Fruit fly (Drosophila melanogaster) whole organism, embryonic: ENCODE data around the gene GC.
A peak's percentile ranks its signal among the peaks of the same experiment; 100 is the strongest.

ENCODE experiments used
- Atf3 ChIP-seq: fragments of 200-800 bp; sonication (Bioruptor generic); optimal IDR thresholded peaks from 3 replicates; lab custom pipeline; 2016; ENCODE audit warnings: missing biosample characterization, missing genetic modification characterization
- Blimp-1 ChIP-seq: fragments of 200-800 bp; sonication (Bioruptor generic); optimal IDR thresholded peaks from 3 replicates; lab custom pipeline; 2018; ENCODE audit warnings: missing biosample characterization, missing genetic modification characterization, mild to moderate bottlenecking, moderate library complexity, missing genetic modification reagents
- CG10462 ChIP-seq: fragments of 200-800 bp; sonication (Bioruptor generic); optimal IDR thresholded peaks from 2 replicates; lab custom pipeline; 2016; ENCODE audit warnings: missing biosample characterization, missing genetic modification characterization
- CG10543 ChIP-seq: fragments of 200-800 bp; sonication (Bioruptor generic); optimal IDR thresholded peaks from 3 replicates; lab custom pipeline; 2017; ENCODE audit warnings: missing biosample characterization, mild to moderate bottlenecking, missing genetic modification characterization, moderate library complexity
- CG11723 ChIP-seq: fragments of 200-800 bp; sonication (Bioruptor generic); optimal IDR thresholded peaks from 2 replicates; lab custom pipeline; 2017; ENCODE audit warnings: missing biosample characterization, mild to moderate bottlenecking, missing genetic modification characterization
- CG12391 ChIP-seq: fragments of 200-800 bp; sonication (Bioruptor generic); optimal IDR thresholded peaks from 3 replicates; lab custom pipeline; 2018; ENCODE audit warnings: missing biosample characterization, mild to moderate bottlenecking, missing genetic modification characterization, moderate library complexity
- CG13775 ChIP-seq: fragments of 200-800 bp; sonication (Bioruptor generic); optimal IDR thresholded peaks from 3 replicates; lab custom pipeline; 2017; ENCODE audit warnings: missing biosample characterization, mild to moderate bottlenecking, missing genetic modification characterization
- CG15011 ChIP-seq: fragments of 200-800 bp; sonication (Bioruptor generic); optimal IDR thresholded peaks from 3 replicates; lab custom pipeline; 2018; ENCODE audit warnings: missing biosample characterization, mild to moderate bottlenecking, missing genetic modification characterization
- CG16815 ChIP-seq: fragments of 200-800 bp; sonication (Bioruptor generic); optimal IDR thresholded peaks from 3 replicates; lab custom pipeline; 2017; ENCODE audit warnings: missing biosample characterization, mild to moderate bottlenecking, missing genetic modification characterization
- CG32532 ChIP-seq: fragments of 200-800 bp; sonication (Bioruptor generic); IDR thresholded peaks from 2 replicates; pipeline ENCODE4 v1.3.6; 2022; ENCODE audit warnings: missing biosample characterization, missing genetic modification characterization
- CG4404 ChIP-seq: fragments of 200-800 bp; sonication (Bioruptor generic); IDR thresholded peaks from 2 replicates; pipeline ENCODE4 v1.3.6; 2022; ENCODE audit warnings: missing biosample characterization, missing genetic modification characterization
- CG4707 ChIP-seq: fragments of 200-800 bp; sonication (Bioruptor generic); optimal IDR thresholded peaks from 2 replicates; lab custom pipeline; 2018; ENCODE audit warnings: missing biosample characterization, mild to moderate bottlenecking, missing genetic modification characterization, moderate library complexity
- CG6689 ChIP-seq: fragments of 200-800 bp; sonication (Bioruptor generic); IDR thresholded peaks from 2 replicates; pipeline ENCODE4 v1.3.6; 2022; ENCODE audit warnings: missing biosample characterization, missing genetic modification characterization
- CG7745 ChIP-seq: fragments of 200-800 bp; sonication (Bioruptor generic); optimal IDR thresholded peaks from 2 replicates; lab custom pipeline; 2018; ENCODE audit warnings: missing biosample characterization, mild to moderate bottlenecking, missing genetic modification characterization, moderate library complexity
- CG8944 ChIP-seq: fragments of 200-800 bp; sonication (Bioruptor generic); optimal IDR thresholded peaks from 3 replicates; lab custom pipeline; 2016; ENCODE audit warnings: missing biosample characterization, missing genetic modification characterization
- CrebB ChIP-seq: fragments of 200-800 bp; sonication (Bioruptor generic); optimal IDR thresholded peaks from 3 replicates; lab custom pipeline; 2018; ENCODE audit warnings: missing biosample characterization, mild to moderate bottlenecking, missing genetic modification characterization
- D ChIP-seq, 2 experiments: fragments of 200-800 bp in 1 of 2; fragments of >200 bp in 1 of 2; sonication (Bioruptor generic) in 1 of 2; optimal IDR thresholded peaks; 2 replicates in 1 of 2; 3 replicates in 1 of 2; lab custom pipeline; 2017; ENCODE audit warnings: mild to moderate bottlenecking in 1 of 2, missing biosample characterization in 1 of 2, missing genetic modification characterization in 1 of 2, missing genetic modification reagents in 1 of 2
- Drgx ChIP-seq: fragments of 200-800 bp; sonication (Bioruptor generic); IDR thresholded peaks from 2 replicates; pipeline ENCODE4 v1.3.6; 2022; ENCODE audit warnings: missing biosample characterization, missing genetic modification characterization
- Eip74EF ChIP-seq, 2 experiments: fragments of 200-800 bp in 1 of 2; fragments of >200 bp in 1 of 2; sonication (Bioruptor generic) in 1 of 2; optimal IDR thresholded peaks; 2 replicates each; lab custom pipeline; 2017 to 2019; ENCODE audit warnings: missing biosample characterization in 2 of 2, missing genetic modification characterization in 2 of 2, mild to moderate bottlenecking in 1 of 2, moderate library complexity in 1 of 2
- H15 ChIP-seq: fragments of 200-800 bp; sonication (Bioruptor generic); IDR thresholded peaks from 3 replicates; pipeline ENCODE4 v1.3.6; 2022; ENCODE audit warnings: missing biosample characterization, missing genetic modification characterization
- Hr3 ChIP-seq: fragments of 200-800 bp; sonication (Bioruptor generic); optimal IDR thresholded peaks from 3 replicates; lab custom pipeline; 2016; ENCODE audit warnings: missing biosample characterization, missing genetic modification characterization
- Hr78 ChIP-seq, 2 experiments: fragments of 200-800 bp in 1 of 2; fragments of >200 bp in 1 of 2; sonication (Bioruptor generic) in 1 of 2; optimal IDR thresholded peaks; 2 replicates each; lab custom pipeline; 2017 to 2019; ENCODE audit warnings: missing biosample characterization in 2 of 2, missing genetic modification characterization in 2 of 2, mild to moderate bottlenecking in 1 of 2, moderate library complexity in 1 of 2
- Hsf ChIP-seq: fragments of 200-800 bp; sonication (Bioruptor generic); optimal IDR thresholded peaks from 3 replicates; lab custom pipeline; 2016; ENCODE audit warnings: missing biosample characterization, missing genetic modification characterization
- Kr ChIP-seq: fragments of 200-800 bp; sonication (Bioruptor generic); optimal IDR thresholded peaks from 2 replicates; lab custom pipeline; 2017; ENCODE audit warnings: missing biosample characterization, mild to moderate bottlenecking, missing genetic modification characterization
- Mad ChIP-seq: fragments of 200-800 bp; sonication (Bioruptor generic); optimal IDR thresholded peaks from 2 replicates; lab custom pipeline; 2016; ENCODE audit warnings: missing biosample characterization, missing genetic modification characterization
- Mes4 ChIP-seq: fragments of 200-800 bp; sonication (Bioruptor generic); optimal IDR thresholded peaks from 2 replicates; lab custom pipeline; 2016; ENCODE audit warnings: missing biosample characterization, missing genetic modification characterization
- NFAT ChIP-seq: fragments of 200-800 bp; sonication (Bioruptor generic); IDR thresholded peaks from 2 replicates; pipeline ENCODE4 v1.3.6; 2022; ENCODE audit warnings: missing biosample characterization, missing genetic modification characterization
- Oaz ChIP-seq: fragments of 200-800 bp; sonication (Bioruptor generic); IDR thresholded peaks from 2 replicates; pipeline ENCODE4 v1.3.6; 2022; ENCODE audit warnings: missing biosample characterization, missing genetic modification characterization
- PHDP ChIP-seq: fragments of 200-800 bp; sonication (Bioruptor generic); optimal IDR thresholded peaks from 3 replicates; lab custom pipeline; 2018; ENCODE audit warnings: missing biosample characterization, mild to moderate bottlenecking, missing genetic modification characterization, moderate library complexity
- Six4 ChIP-seq: fragments of 200-800 bp; sonication (Bioruptor generic); optimal IDR thresholded peaks from 2 replicates; lab custom pipeline; 2016; ENCODE audit warnings: missing biosample characterization, missing genetic modification characterization
- TFAM ChIP-seq: fragments of 200-800 bp; sonication (Bioruptor generic); optimal IDR thresholded peaks from 2 replicates; lab custom pipeline; 2017; ENCODE audit warnings: missing biosample characterization, missing genetic modification characterization, inconsistent platforms
- Taf1 ChIP-seq: fragments of 200-800 bp; sonication (Bioruptor generic); IDR thresholded peaks from 2 replicates; pipeline ENCODE4 v1.3.6; 2022; ENCODE audit warnings: missing biosample characterization, missing genetic modification characterization
- ara ChIP-seq: fragments of 200-800 bp; sonication (Bioruptor generic); IDR thresholded peaks from 2 replicates; pipeline ENCODE4 v1.3.6; 2022; ENCODE audit warnings: missing biosample characterization, missing genetic modification characterization
- bab2 ChIP-seq: fragments of 200-800 bp; sonication (Bioruptor generic); optimal IDR thresholded peaks from 2 replicates; lab custom pipeline; 2016; ENCODE audit warnings: missing biosample characterization, missing genetic modification characterization
- chif ChIP-seq, 2 experiments: fragments of 200-800 bp; sonication (Bioruptor generic); optimal IDR thresholded peaks; 3 replicates each; lab custom pipeline; 2016; ENCODE audit warnings: missing biosample characterization in 2 of 2, missing genetic modification characterization in 2 of 2
- ems ChIP-seq: fragments of 200-800 bp; sonication (Bioruptor generic); optimal IDR thresholded peaks from 3 replicates; lab custom pipeline; 2016; ENCODE audit warnings: missing biosample characterization, missing genetic modification characterization
- ewg ChIP-seq: fragments of 200-800 bp; sonication (Bioruptor generic); optimal IDR thresholded peaks from 3 replicates; lab custom pipeline; 2017; ENCODE audit warnings: mild to moderate bottlenecking, missing biosample characterization, missing genetic modification reagents, missing genetic modification characterization
- eyg ChIP-seq: fragments of 200-800 bp; sonication (Bioruptor generic); optimal IDR thresholded peaks from 3 replicates; lab custom pipeline; 2016; ENCODE audit warnings: missing biosample characterization, missing genetic modification characterization
- gcm2 ChIP-seq: fragments of 200-800 bp; sonication (Bioruptor generic); optimal IDR thresholded peaks from 2 replicates; lab custom pipeline; 2016; ENCODE audit warnings: missing biosample characterization, missing genetic modification characterization
- gsb-n ChIP-seq: fragments of 200-800 bp; sonication (Bioruptor generic); optimal IDR thresholded peaks from 3 replicates; lab custom pipeline; 2018; ENCODE audit warnings: missing biosample characterization, mild to moderate bottlenecking, missing genetic modification characterization
- pb ChIP-seq: fragments of 200-800 bp; sonication (Bioruptor generic); optimal IDR thresholded peaks from 3 replicates; lab custom pipeline; 2016; ENCODE audit warnings: missing biosample characterization, missing genetic modification characterization
- ro ChIP-seq: fragments of 200-800 bp; sonication (Bioruptor generic); IDR thresholded peaks from 2 replicates; pipeline ENCODE4 v1.3.6; 2022; ENCODE audit warnings: missing biosample characterization, missing genetic modification characterization
- run ChIP-seq: fragments of 200-800 bp; sonication (Bioruptor generic); optimal IDR thresholded peaks from 3 replicates; lab custom pipeline; 2018; ENCODE audit warnings: missing biosample characterization, mild to moderate bottlenecking, missing genetic modification characterization
- sc ChIP-seq, 3 experiments: fragments of >200 bp in 2 of 3; fragments of 200-800 bp in 1 of 3; sonication (Bioruptor generic) in 1 of 3; optimal IDR thresholded peaks; 2 replicates in 2 of 3; 3 replicates in 1 of 3; lab custom pipeline; 2017; ENCODE audit warnings: mild to moderate bottlenecking in 1 of 3, missing biosample characterization in 1 of 3, missing genetic modification characterization in 1 of 3, missing genetic modification reagents in 1 of 3
- so ChIP-seq: fragments of 200-800 bp; sonication (Bioruptor generic); IDR thresholded peaks from 3 replicates; pipeline ENCODE4 v1.3.6; 2022; ENCODE audit warnings: missing biosample characterization, missing genetic modification characterization
- trem ChIP-seq: fragments of 200-800 bp; optimal IDR thresholded peaks from 3 replicates; lab custom pipeline; 2019; ENCODE audit warnings: missing biosample characterization, mild to moderate bottlenecking, missing genetic modification characterization, moderate library complexity
- unpg ChIP-seq: fragments of 200-800 bp; sonication (Bioruptor generic); optimal IDR thresholded peaks from 3 replicates; lab custom pipeline; 2018; ENCODE audit warnings: missing biosample characterization, mild to moderate bottlenecking, missing genetic modification characterization, moderate library complexity
- zen ChIP-seq: fragments of 200-800 bp; sonication (Bioruptor generic); optimal IDR thresholded peaks from 3 replicates; lab custom pipeline; 2018; ENCODE audit warnings: missing biosample characterization, mild to moderate bottlenecking, missing genetic modification characterization, moderate library complexity

Gene GC

DNA sequence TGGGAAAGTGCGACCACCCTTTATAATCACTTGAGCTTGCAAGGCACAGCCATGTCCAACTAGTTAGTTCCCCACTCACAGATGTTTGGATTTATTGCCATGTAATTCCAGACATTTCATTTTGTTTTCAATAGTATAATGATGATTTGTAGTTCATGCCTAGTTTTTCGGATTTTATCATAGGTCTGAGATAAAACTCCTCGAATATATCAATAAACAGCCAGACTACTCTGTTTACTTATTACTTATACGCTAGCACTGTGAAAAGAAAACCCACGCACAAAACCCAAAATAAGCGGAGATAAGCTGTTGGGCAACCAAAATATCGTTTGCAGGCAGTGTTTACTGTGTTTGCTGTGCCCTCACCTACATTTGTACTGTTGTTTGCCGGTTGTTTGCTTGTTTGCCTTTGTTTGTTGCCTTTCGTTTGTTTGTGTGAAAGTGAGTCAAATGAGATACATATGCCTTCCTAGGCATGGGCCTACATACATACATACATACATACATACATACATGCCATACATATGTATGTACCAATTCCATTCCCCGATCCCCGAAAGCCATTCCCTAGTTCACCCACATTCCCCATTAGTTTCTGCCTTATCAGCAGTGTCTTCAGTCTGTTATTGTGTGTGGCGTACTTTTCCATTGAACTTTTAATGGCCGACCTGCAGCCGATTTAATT, 49.8 kb downstream of the GC start (continued):
- peak; percentile 76 for TF ChIP-seq Mes4
- TF ChIP-seq H15 (GFP tag; lab: Robert Waterston, UW), result no peak
- peak; percentile 69 for TF ChIP-seq pb (GFP tag; lab: Kevin White, UChicago)
- peak; percentile 67 for TF ChIP-seq Six4 (GFP tag; lab: Kevin White, UChicago)
- TF ChIP-seq chif (GFP tag; optimal IDR thresholded peaks at IDR 0.05; lab: Kevin White, UChicago), result peak in 1 of 2 experiments; percentile 58
- peak; percentile 16; the same call in 1 of the 2 replicates for TF ChIP-seq Taf1
- peak; percentile 92 for TF ChIP-seq Blimp-1 (GFP tag; lab: Kevin White, UChicago)
- peak; percentile 64 for TF ChIP-seq CG12391 (tag; lab: Kevin White, UChicago)
- peak; percentile 83 for TF ChIP-seq zen (tag; lab: Kevin White, UChicago)
- peak in 1 of 2 experiments; percentile 96 for TF ChIP-seq Hr78 (GFP tag; optimal IDR thresholded peaks at IDR 0.05; lab: Kevin White, UChicago)
- TF ChIP-seq CG4707 (GFP tag; lab: Kevin White, UChicago), result peak; percentile 61
- peak; percentile 22 for TF ChIP-seq ems (GFP tag; lab: Kevin White, UChicago)
- no peak for TF ChIP-seq D (optimal IDR thresholded peaks at IDR 0.05; lab: Kevin White, UChicago)
- peak; percentile 84 for TF ChIP-seq D (GFP tag; optimal IDR thresholded peaks at IDR 0.05; lab: Kevin White, UChicago)
- peak; percentile 81 for TF ChIP-seq bab2 (GFP tag; lab: Kevin White, UChicago)
- peak; percentile 54 for TF ChIP-seq CG11723 (GFP tag; lab: Kevin White, UChicago)
- TF ChIP-seq Kr (GFP tag; lab: Kevin White, UChicago), result peak; percentile 93
- TF ChIP-seq Hsf (GFP tag; lab: Kevin White, UChicago), result peak; percentile 43
- 0 out of 3 replicates have a peak, but pooled peaks have one; percentile 49 for TF ChIP-seq so (GFP tag; lab: Robert Waterston, UW)
- TF ChIP-seq CG32532, result no peak
- peak; percentile 61 for TF ChIP-seq CG6689
- peak; percentile 7 for TF ChIP-seq Atf3 (GFP tag; lab: Kevin White, UChicago)
- TF ChIP-seq CG16815 (GFP tag; lab: Kevin White, UChicago), result peak; percentile 26
- peak; percentile 55 for TF ChIP-seq CG10462
- TF ChIP-seq CG13775 (GFP tag; lab: Kevin White, UChicago), result peak; percentile 49
- peak; percentile 67 for TF ChIP-seq NFAT (GFP tag; lab: Robert Waterston, UW)
- peak; percentile 18 for TF ChIP-seq Hr3 (GFP tag; lab: Kevin White, UChicago)
- TF ChIP-seq sc (optimal IDR thresholded peaks at IDR 0.05; lab: Kevin White, UChicago), result no peak
- TF ChIP-seq sc (GFP tag; optimal IDR thresholded peaks at IDR 0.05; lab: Kevin White, UChicago), result peak; percentile 77
- TF ChIP-seq gcm2, result peak; percentile 1
- peak; percentile 18; the same call in 1 of the 2 replicates for TF ChIP-seq CG4404
- no peak for TF ChIP-seq Drgx
- peak; percentile 64 for TF ChIP-seq eyg (GFP tag; lab: Kevin White, UChicago)
- TF ChIP-seq trem (tag; lab: Kevin White, UChicago), result peak; percentile 52
- TF ChIP-seq CrebB (tag; lab: Kevin White, UChicago), result peak; percentile 80
- no peak for TF ChIP-seq Oaz (GFP tag; lab: Robert Waterston, UW)
- TF ChIP-seq ro (GFP tag; lab: Robert Waterston, UW), result no peak
- TF ChIP-seq CG8944 (GFP tag; lab: Kevin White, UChicago), result peak; percentile 50
- TF ChIP-seq gsb-n, result peak; percentile 76
- peak; percentile 60 for TF ChIP-seq unpg
- peak; percentile 58 for TF ChIP-seq TFAM
- no peak for TF ChIP-seq Mad (GFP tag; lab: Kevin White, UChicago)
- TF ChIP-seq run, result peak; percentile 43
- TF ChIP-seq CG10543 (GFP tag; lab: Kevin White, UChicago), result peak; percentile 48
- TF ChIP-seq CG15011 (GFP tag; lab: Kevin White, UChicago), result peak; percentile 71
- peak in 1 of 2 experiments; percentile 32 for TF ChIP-seq Eip74EF (GFP tag; optimal IDR thresholded peaks at IDR 0.05; lab: Kevin White, UChicago)
- TF ChIP-seq PHDP (tag; lab: Kevin White, UChicago), result peak; percentile 64
- TF ChIP-seq ara, result peak; percentile 84
- peak; percentile 79 for TF ChIP-seq CG7745 (tag; lab: Kevin White, UChicago)
- peak; percentile 41 for TF ChIP-seq ewg (GFP tag; lab: Kevin White, UChicago)
